Worm (Caenorhabditis elegans) whole organism, L1 larva: ENCODE data around the gene F42A8.1.

Experiments
- C16A3.4 ChIP-seq: fragments of 150-350 bp; optimal IDR thresholded peaks from 2 replicates; lab custom pipeline; 2014; ENCODE audit warnings: missing biosample characterization, missing genetic modification characterization
- C34B4.2 ChIP-seq: sonication (generic microtip); optimal IDR thresholded peaks from 2 replicates; lab custom pipeline; 2017; ENCODE audit warnings: mild to moderate bottlenecking, missing genetic modification characterization, missing compliant biosample characterization
- F16B12.6 ChIP-seq: fragments of 150-350 bp; optimal IDR thresholded peaks from 2 replicates; lab custom pipeline; 2014; ENCODE audit warnings: missing biosample characterization, missing genetic modification characterization
- aha-1 ChIP-seq: fragments of 150-350 bp; optimal IDR thresholded peaks from 2 replicates; lab custom pipeline; 2014; ENCODE audit warnings: missing biosample characterization, missing genetic modification characterization
- aly-2 ChIP-seq: fragments of 150-350 bp; optimal IDR thresholded peaks from 2 replicates; lab custom pipeline; 2014; ENCODE audit warnings: missing biosample characterization, missing genetic modification characterization
- blmp-1 ChIP-seq: fragments of 150-350 bp; optimal IDR thresholded peaks from 2 replicates; lab custom pipeline; 2014; ENCODE audit warnings: missing biosample characterization, missing genetic modification characterization
- ceh-82 ChIP-seq, 3 experiments: fragments of 150-350 bp in 1 of 3; sonication (generic microtip) in 2 of 3; optimal IDR thresholded peaks; 2 replicates each; lab custom pipeline; 2014 to 2017; ENCODE audit warnings: missing biosample characterization in 3 of 3, missing genetic modification characterization in 3 of 3
- ceh-90 ChIP-seq: sonication (generic microtip); optimal IDR thresholded peaks from 2 replicates; lab custom pipeline; 2016; ENCODE audit warnings: missing genetic modification characterization, missing compliant biosample characterization
- dpl-1 ChIP-seq, 3 experiments: fragments of 150-350 bp in 2 of 3; sonication (generic microtip) in 1 of 3; optimal IDR thresholded peaks; 2 replicates each; lab custom pipeline; 2014 to 2017; ENCODE audit warnings: missing biosample characterization in 3 of 3, missing genetic modification characterization in 3 of 3, missing genetic modification reagents in 3 of 3
- dsc-1 ChIP-seq: sonication (generic microtip); optimal IDR thresholded peaks from 2 replicates; lab custom pipeline; 2016; ENCODE audit warnings: mild to moderate bottlenecking, missing genetic modification characterization, missing compliant biosample characterization
- efl-1 ChIP-seq, 4 experiments: fragments of 150-350 bp; optimal IDR thresholded peaks in 3 of 4; peaks in 1 of 4; 1 replicate in 1 of 4; 2 replicates in 3 of 4; lab custom pipeline; 2014; ENCODE audit warnings: missing biosample characterization in 2 of 4, missing genetic modification characterization in 2 of 4, missing genetic modification reagents in 2 of 4
- efl-3 ChIP-seq: fragments of 200-800 bp; sonication (Bioruptor generic); optimal IDR thresholded peaks from 2 replicates; lab custom pipeline; 2018; ENCODE audit warnings: mild to moderate bottlenecking, missing genetic modification characterization, missing compliant biosample characterization
- egl-13 ChIP-seq: sonication (generic microtip); optimal IDR thresholded peaks from 2 replicates; lab custom pipeline; 2016; ENCODE audit warnings: missing genotype, missing genetic modification reagents, missing genetic modification characterization, missing compliant biosample characterization
- fkh-4 ChIP-seq: sonication (generic microtip); optimal IDR thresholded peaks from 2 replicates; lab custom pipeline; 2016; ENCODE audit warnings: missing compliant biosample characterization, missing genetic modification characterization, borderline replicate concordance
- hlh-17 ChIP-seq: fragments of 200-800 bp; sonication (Bioruptor generic); optimal IDR thresholded peaks from 2 replicates; lab custom pipeline; 2018; ENCODE audit warnings: missing genetic modification characterization, mild to moderate bottlenecking, missing compliant biosample characterization, moderate library complexity, borderline replicate concordance
- hlh-4 ChIP-seq: sonication (generic microtip); optimal IDR thresholded peaks from 2 replicates; lab custom pipeline; 2016; ENCODE audit warnings: mild to moderate bottlenecking, missing genetic modification characterization, missing compliant biosample characterization
- irx-1 ChIP-seq: sonication (generic microtip); optimal IDR thresholded peaks from 2 replicates; lab custom pipeline; 2016; ENCODE audit warnings: missing genetic modification characterization, missing compliant biosample characterization
- isw-1 ChIP-seq: fragments of 200-800 bp; sonication (Bioruptor generic); IDR thresholded peaks from 2 replicates; pipeline ENCODE4 v1.3.6; 2022; ENCODE audit warnings: missing genetic modification characterization, missing compliant biosample characterization
- lin-15B ChIP-seq: fragments of 150-350 bp; sonication (generic microtip); optimal IDR thresholded peaks from 3 replicates; lab custom pipeline; 2014; ENCODE audit warnings: missing biosample characterization, missing genetic modification characterization
- lin-35 ChIP-seq, 2 experiments: fragments of 150-350 bp; optimal IDR thresholded peaks; 2 replicates each; lab custom pipeline; 2014; ENCODE audit warnings: missing biosample characterization in 2 of 2, missing genetic modification characterization in 2 of 2, missing genetic modification reagents in 2 of 2
- lir-3 ChIP-seq: sonication (generic microtip); optimal IDR thresholded peaks from 2 replicates; lab custom pipeline; 2016; ENCODE audit warnings: mild to moderate bottlenecking, missing genetic modification characterization, moderate library complexity, missing compliant biosample characterization; ENCODE audit not compliant: poor library complexity
- lsy-2 ChIP-seq, 2 experiments: fragments of 150-350 bp; optimal IDR thresholded peaks; 2 replicates each; lab custom pipeline; 2014; ENCODE audit warnings: missing biosample characterization in 2 of 2, missing genetic modification characterization in 2 of 2
- mab-9 ChIP-seq: fragments of 200-800 bp; sonication (Bioruptor generic); IDR thresholded peaks from 2 replicates; pipeline ENCODE4 v1.3.6; 2022; ENCODE audit warnings: missing genetic modification reagents, missing genetic modification characterization, missing compliant biosample characterization
- mef-2 ChIP-seq: fragments of 150-350 bp; optimal IDR thresholded peaks from 2 replicates; lab custom pipeline; 2014; ENCODE audit warnings: missing biosample characterization, missing genetic modification characterization
- nhr-20 ChIP-seq: sonication (generic microtip); optimal IDR thresholded peaks from 2 replicates; lab custom pipeline; 2016; ENCODE audit warnings: mild to moderate bottlenecking, missing genetic modification characterization, missing compliant biosample characterization
- nhr-237 ChIP-seq: fragments of 150-350 bp; optimal IDR thresholded peaks from 2 replicates; lab custom pipeline; 2014; ENCODE audit warnings: missing biosample characterization, missing genetic modification characterization
- nhr-28 ChIP-seq: fragments of 150-350 bp; optimal IDR thresholded peaks from 2 replicates; lab custom pipeline; 2014; ENCODE audit warnings: missing biosample characterization, missing genetic modification characterization
- nhr-47 ChIP-seq: sonication (generic microtip); optimal IDR thresholded peaks from 2 replicates; lab custom pipeline; 2016; ENCODE audit warnings: mild to moderate bottlenecking, missing genetic modification characterization, moderate library complexity, missing compliant biosample characterization
- nhr-71 ChIP-seq: sonication (generic microtip); optimal IDR thresholded peaks from 2 replicates; lab custom pipeline; 2016; ENCODE audit warnings: mild to moderate bottlenecking, missing genetic modification characterization, moderate library complexity, missing compliant biosample characterization
- nhr-77 ChIP-seq: fragments of 150-350 bp; optimal IDR thresholded peaks from 2 replicates; lab custom pipeline; 2014; ENCODE audit warnings: missing biosample characterization, missing genetic modification characterization
- nhr-84 ChIP-seq: sonication (generic microtip); optimal IDR thresholded peaks from 2 replicates; lab custom pipeline; 2017; ENCODE audit warnings: missing biosample characterization, missing genetic modification characterization
- nhr-85 ChIP-seq: sonication (generic microtip); peaks from one replicate; lab custom pipeline; 2016; ENCODE audit warnings: missing genetic modification characterization, inconsistent platforms, missing compliant biosample characterization
- nhr-90 ChIP-seq: sonication (generic microtip); optimal IDR thresholded peaks from 2 replicates; lab custom pipeline; 2016; ENCODE audit warnings: mild to moderate bottlenecking, missing genetic modification characterization, missing compliant biosample characterization; ENCODE audit not compliant: poor library complexity
- pag-3 ChIP-seq: sonication (generic microtip); optimal IDR thresholded peaks from 2 replicates; lab custom pipeline; 2017; ENCODE audit warnings: missing genetic modification characterization, mild to moderate bottlenecking, missing compliant biosample characterization, antibody characterized with exemption, borderline replicate concordance; ENCODE audit not compliant: insufficient read depth
- pax-3 ChIP-seq: fragments of 200-800 bp; sonication (Bioruptor generic); optimal IDR thresholded peaks from 2 replicates; lab custom pipeline; 2018; ENCODE audit warnings: mild to moderate bottlenecking, missing genetic modification characterization, moderate library complexity, missing compliant biosample characterization
- pqm-1 ChIP-seq: sonication (generic microtip); optimal IDR thresholded peaks from 3 replicates; lab custom pipeline; 2017; ENCODE audit warnings: missing biosample characterization, missing genetic modification characterization
- skn-1 ChIP-seq: fragments of 150-350 bp; optimal IDR thresholded peaks from 2 replicates; lab custom pipeline; 2014; ENCODE audit warnings: missing biosample characterization, missing genetic modification characterization
- snu-23 ChIP-seq: sonication (generic microtip); optimal IDR thresholded peaks from 2 replicates; lab custom pipeline; 2016; ENCODE audit warnings: missing genetic modification characterization, missing compliant biosample characterization
- sptf-1 ChIP-seq: fragments of 150-350 bp; optimal IDR thresholded peaks from 2 replicates; lab custom pipeline; 2014; ENCODE audit warnings: missing biosample characterization, missing genetic modification characterization
- sup-37 ChIP-seq: fragments of 200-800 bp; sonication (Bioruptor generic); optimal IDR thresholded peaks from 2 replicates; lab custom pipeline; 2018; ENCODE audit warnings: mild to moderate bottlenecking, missing genetic modification characterization, missing compliant biosample characterization
- swsn-7 ChIP-seq: sonication (generic microtip); optimal IDR thresholded peaks from 2 replicates; lab custom pipeline; 2016; ENCODE audit warnings: missing genetic modification characterization, missing compliant biosample characterization
- tbx-2 ChIP-seq: sonication (generic microtip); optimal IDR thresholded peaks from 2 replicates; lab custom pipeline; 2016; ENCODE audit warnings: missing genetic modification characterization, missing compliant biosample characterization
- unc-130 ChIP-seq: fragments of 150-350 bp; optimal IDR thresholded peaks from 2 replicates; lab custom pipeline; 2017; ENCODE audit warnings: missing biosample characterization, missing genetic modification characterization, inconsistent platforms
- unc-62 ChIP-seq: fragments of 150-350 bp; optimal IDR thresholded peaks from 2 replicates; lab custom pipeline; 2014; ENCODE audit warnings: missing biosample characterization, missing genetic modification reagents, missing genetic modification characterization
- vab-15 ChIP-seq: sonication (generic microtip); optimal IDR thresholded peaks from 2 replicates; lab custom pipeline; 2017; ENCODE audit warnings: missing genotype, mild to moderate bottlenecking, missing genetic modification characterization, missing compliant biosample characterization
- zip-4 ChIP-seq: fragments of 200-800 bp; sonication (Bioruptor generic); optimal IDR thresholded peaks from 2 replicates; lab custom pipeline; 2018; ENCODE audit warnings: mild to moderate bottlenecking, missing genetic modification characterization, moderate library complexity, missing compliant biosample characterization
- ztf-11 ChIP-seq, 2 experiments: sonication (generic microtip); optimal IDR thresholded peaks; 2 replicates each; lab custom pipeline; 2016 to 2017; ENCODE audit warnings: missing genetic modification characterization in 2 of 2, missing biosample characterization in 1 of 2, missing compliant biosample characterization in 1 of 2
- ztf-4 ChIP-seq: fragments of 150-350 bp; optimal IDR thresholded peaks from 2 replicates; lab custom pipeline; 2014; ENCODE audit warnings: missing biosample characterization, missing genetic modification characterization

The F42A8.1 gene

ce11 chrII:9362249-9362648, 15.9 kb upstream of the F42A8.1 start:
- TF ChIP-seq unc-130 (tag; lab: Kevin White, UChicago) (no peak), efl-1 (optimal IDR thresholded peaks at IDR 0.05; lab: Kevin White, UChicago) (no peak), efl-1 (GFP tag; optimal IDR thresholded peaks at IDR 0.05 in 1 of 2; lab: Kevin White, UChicago) (peak in 1 of 2 experiments; percentile 75)
- TF ChIP-seq, all 84 proteins: peak for 1

- TF ChIP-seq nhr-84 (tag; lab: Kevin White, UChicago) (no peak), swsn-7 (tag; lab: Kevin White, UChicago) (no peak), C16A3.4 (no peak), nhr-28 (tag; lab: Kevin White, UChicago) (no peak), efl-1 (optimal IDR thresholded peaks at IDR 0.05; lab: Kevin White, UChicago) (no peak), efl-1 (GFP tag; optimal IDR thresholded peaks at IDR 0.05 in 1 of 2; lab: Kevin White, UChicago) (no peak), dpl-1 (GFP tag; optimal IDR thresholded peaks at IDR 0.05; lab: Kevin White, UChicago) (no peak), sptf-1 (tag; lab: Kevin White, UChicago) (no peak), nhr-20 (tag; lab: Kevin White, UChicago) (no peak), F16B12.6 (no peak), nhr-71 (tag; lab: Kevin White, UChicago) (no peak), hlh-17 (GFP tag; lab: Kevin White, UChicago) (no peak), nhr-77 (no peak), nhr-47 (tag; lab: Kevin White, UChicago) (no peak), egl-13 (no peak), ceh-90 (no peak), ceh-82 (tag; optimal IDR thresholded peaks at IDR 0.05; lab: Kevin White, UChicago) (no peak)
Measured at ce11 chrII:9358230-9358629, 11.8 kb upstream of the F42A8.1 start, which contains the start of gene mel-11. TSS of gene mel-11 (plus strand) at chrII:9358530.

- no peak for TF ChIP-seq aha-1 (tag; lab: Kevin White, UChicago)
- no peak for TF ChIP-seq nhr-237 (tag; lab: Kevin White, UChicago)
- no peak for TF ChIP-seq pqm-1 (tag; lab: Kevin White, UChicago)
- TF ChIP-seq isw-1: no peak
- peak; percentile 34 for TF ChIP-seq skn-1 (tag; lab: Kevin White, UChicago)
- no peak for TF ChIP-seq F16B12.6
- TF ChIP-seq nhr-77: peak; percentile 38
- no peak for TF ChIP-seq ceh-90
- TF ChIP-seq mab-9 (GFP tag; lab: Robert Waterston, UW): no peak
- TF ChIP-seq efl-3: no peak
- peak; percentile 69 for TF ChIP-seq snu-23
- no peak for TF ChIP-seq vab-15 (tag; lab: Kevin White, UChicago)
- peak; percentile 79 for TF ChIP-seq nhr-85 (tag; lab: Kevin White, UChicago)
- peak in 1 of 3 experiments; percentile 8 for TF ChIP-seq ceh-82 (tag; optimal IDR thresholded peaks at IDR 0.05; lab: Kevin White, UChicago)
- TF ChIP-seq aly-2 (tag; lab: Kevin White, UChicago): no peak
- peak; percentile 3 for TF ChIP-seq nhr-90 (tag; lab: Kevin White, UChicago)
- no peak for TF ChIP-seq ztf-11 (tag; optimal IDR thresholded peaks at IDR 0.05; lab: Kevin White, UChicago)
- no peak for TF ChIP-seq fkh-4 (tag; lab: Kevin White, UChicago)
- TF ChIP-seq irx-1 (tag; lab: Kevin White, UChicago): no peak
- TF ChIP-seq unc-130 (tag; lab: Kevin White, UChicago): peak; percentile 63
- TF ChIP-seq nhr-20 (tag; lab: Kevin White, UChicago): peak; percentile 58
- no peak for TF ChIP-seq sup-37
- no peak for TF ChIP-seq hlh-4 (tag; lab: Kevin White, UChicago)
- no peak for TF ChIP-seq lin-15B (tag; lab: Kevin White, UChicago)
- no peak for TF ChIP-seq zip-4 (GFP tag; lab: Kevin White, UChicago)
- peak; percentile 33 to 48 for TF ChIP-seq lin-35 (GFP tag; optimal IDR thresholded peaks at IDR 0.05; lab: Kevin White, UChicago)
- TF ChIP-seq unc-62 (GFP tag; lab: Kevin White, UChicago): no peak
- TF ChIP-seq ztf-4: no peak
- TF ChIP-seq dsc-1: no peak
- TF ChIP-seq lsy-2 (tag; optimal IDR thresholded peaks at IDR 0.05; lab: Kevin White, UChicago): peak in 1 of 2 experiments; percentile 68
- TF ChIP-seq mef-2 (tag; lab: Kevin White, UChicago): no peak
- TF ChIP-seq blmp-1 (tag; lab: Kevin White, UChicago): peak; percentile 59
- no peak for TF ChIP-seq lir-3 (tag; lab: Kevin White, UChicago)
- peak; percentile 5 for TF ChIP-seq tbx-2 (tag; lab: Kevin White, UChicago)
- TF ChIP-seq pag-3 (tag; lab: Kevin White, UChicago): no peak
- no peak for TF ChIP-seq C34B4.2 (tag; lab: Kevin White, UChicago)
- no peak for TF ChIP-seq pax-3 (tag; lab: Kevin White, UChicago)
Measured at ce11 chrII:9356723-9357122, 10.3 kb upstream of the F42A8.1 start.
